Worm (Caenorhabditis elegans): ENCODE measurements around the gene hrg-3.

DNA sequence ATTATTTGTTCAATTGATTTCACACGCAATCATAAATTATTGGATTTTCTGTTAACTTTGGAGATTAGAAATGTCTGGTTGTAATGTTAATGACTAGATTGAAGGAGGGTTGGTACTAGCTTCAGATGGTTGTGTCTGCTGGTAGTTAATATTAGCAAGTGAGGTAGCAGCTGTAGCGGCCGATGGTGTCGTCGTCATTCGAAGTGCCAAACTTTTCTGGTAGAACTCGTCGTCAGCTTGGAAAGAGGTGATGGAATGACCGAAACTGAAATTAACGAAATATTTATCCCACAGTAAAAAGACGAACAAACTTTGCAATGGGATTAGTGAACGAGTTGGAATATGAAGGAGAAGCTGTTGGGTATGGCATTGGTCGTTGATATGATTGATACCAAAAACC is 8.3 kb downstream of the hrg-3 start:
- TF ChIP-seq R02D3.7 (tag; optimal IDR thresholded peaks at IDR 0.05) (no peak), egl-27 (tag; optimal IDR thresholded peaks at IDR 0.05) (no peak), ztf-4 (tag; optimal IDR thresholded peaks at IDR 0.05) (no peak), snpc-4 (tag; optimal IDR thresholded peaks at IDR 0.05) (no peak), ceh-28 (tag; optimal IDR thresholded peaks at IDR 0.05) (no peak), nhr-28 (tag; optimal IDR thresholded peaks at IDR 0.05) (no peak), pha-4 (tag; optimal IDR thresholded peaks at IDR 0.05) (no peak), fkh-10 (GFP tag; optimal IDR thresholded peaks at IDR 0.05) (no peak), elt-3 (tag; optimal IDR thresholded peaks at IDR 0.05) (no peak), tbx-2 (tag; optimal IDR thresholded peaks at IDR 0.05) (no peak), ztf-11 (tag; optimal IDR thresholded peaks at IDR 0.05) (no peak)

Measured in whole organism, L3 larva.